Worm (Caenorhabditis elegans): Measurements from ENCODE around the gene col-150.

col-150 gene

ce11 chrV:10333843-10334242, 39.4 kb upstream of the col-150 start:
- TF ChIP-seq hlh-11 (tag; optimal IDR thresholded peaks at IDR 0.05) (peak; percentile 63), dmd-6 (GFP tag; IDR thresholded peaks at IDR 0.05) (peak; percentile 98), lin-39 (tag; optimal IDR thresholded peaks at IDR 0.05) (no peak), nhr-48 (tag; optimal IDR thresholded peaks at IDR 0.05) (peak; percentile 74), nhr-28 (tag; optimal IDR thresholded peaks at IDR 0.05) (peak; percentile 47), tra-1 (GFP tag; IDR thresholded peaks at IDR 0.05) (peak; percentile 58; the same call in 1 of the 2 replicates), dve-1 (tag; optimal IDR thresholded peaks at IDR 0.05; ENCODE audit: insufficient read depth) (peak; percentile 43), nhr-42 (GFP tag; IDR thresholded peaks at IDR 0.05) (no peak), ceh-20 (GFP tag; IDR thresholded peaks at IDR 0.05) (0 out of 2 replicates have a peak, but pooled peaks have one; percentile 21), pqm-1 (tag; optimal IDR thresholded peaks at IDR 0.05) (peak; percentile 20)

- TF ChIP-seq madf-5 (GFP tag; IDR thresholded peaks at IDR 0.05) (no peak), dve-1 (tag; optimal IDR thresholded peaks at IDR 0.05; ENCODE audit: insufficient read depth) (no peak), ztf-7 (tag; optimal IDR thresholded peaks at IDR 0.05) (no peak), lin-1 (GFP tag; IDR thresholded peaks at IDR 0.05) (no peak), lsy-2 (tag; optimal IDR thresholded peaks at IDR 0.05) (no peak), aha-1 (tag) (peak; percentile 19)
Measured at ce11 chrV:10332012-10332411, 37.6 kb upstream of the col-150 start, which contains the start of gene crm-1. crm-1 (minus strand) TSS chrV:10332112.

ce11 chrV:10328080-10328479, 33.6 kb upstream of the col-150 start:
- TF ChIP-seq snpc-1.2 (GFP tag; IDR thresholded peaks at IDR 0.05) (no peak), ceh-28 (tag; optimal IDR thresholded peaks at IDR 0.05) (no peak), F10B5.3 (tag; optimal IDR thresholded peaks at IDR 0.05) (no peak), saeg-2 (GFP tag; IDR thresholded peaks at IDR 0.05) (no peak), ceh-20 (GFP tag; IDR thresholded peaks at IDR 0.05) (0 out of 2 replicates have a peak, but pooled peaks have one; percentile 34), pha-4 (GFP tag; IDR thresholded peaks at IDR 0.05) (no peak), pha-4 (tag; optimal IDR thresholded peaks at IDR 0.05) (peak; percentile 63)

DNA sequence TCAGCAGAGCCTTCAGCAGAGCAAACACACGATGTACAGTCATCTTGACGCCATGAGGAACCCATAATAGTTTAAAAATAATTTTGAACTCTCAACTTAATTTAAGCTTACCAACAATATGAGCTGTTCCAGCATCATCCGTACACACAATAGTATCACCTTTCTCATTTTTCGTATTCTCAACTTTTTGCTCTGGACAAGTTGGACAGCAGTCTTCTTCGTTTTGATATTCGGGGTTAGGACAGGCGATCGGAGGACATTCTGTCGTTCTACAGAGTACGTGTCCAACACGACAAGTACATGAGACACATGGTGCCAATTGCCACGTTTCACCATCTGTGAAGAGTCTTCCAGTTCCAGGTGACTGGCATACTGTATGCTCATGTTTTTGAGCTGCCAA, 29.1 kb upstream of the col-150 start:
- no peak for TF ChIP-seq F26F4.8 (GFP tag; conservative IDR thresholded peaks at IDR 0.05)
- peak in 1 of 2 experiments; percentile 97 for TF ChIP-seq unc-62 (GFP tag; optimal IDR thresholded peaks at IDR 0.05 in 1 of 2)
- no peak for TF ChIP-seq unc-62 (tag; optimal IDR thresholded peaks at IDR 0.05)
- TF ChIP-seq nhr-102 (tag; optimal IDR thresholded peaks at IDR 0.05): no peak

DNA sequence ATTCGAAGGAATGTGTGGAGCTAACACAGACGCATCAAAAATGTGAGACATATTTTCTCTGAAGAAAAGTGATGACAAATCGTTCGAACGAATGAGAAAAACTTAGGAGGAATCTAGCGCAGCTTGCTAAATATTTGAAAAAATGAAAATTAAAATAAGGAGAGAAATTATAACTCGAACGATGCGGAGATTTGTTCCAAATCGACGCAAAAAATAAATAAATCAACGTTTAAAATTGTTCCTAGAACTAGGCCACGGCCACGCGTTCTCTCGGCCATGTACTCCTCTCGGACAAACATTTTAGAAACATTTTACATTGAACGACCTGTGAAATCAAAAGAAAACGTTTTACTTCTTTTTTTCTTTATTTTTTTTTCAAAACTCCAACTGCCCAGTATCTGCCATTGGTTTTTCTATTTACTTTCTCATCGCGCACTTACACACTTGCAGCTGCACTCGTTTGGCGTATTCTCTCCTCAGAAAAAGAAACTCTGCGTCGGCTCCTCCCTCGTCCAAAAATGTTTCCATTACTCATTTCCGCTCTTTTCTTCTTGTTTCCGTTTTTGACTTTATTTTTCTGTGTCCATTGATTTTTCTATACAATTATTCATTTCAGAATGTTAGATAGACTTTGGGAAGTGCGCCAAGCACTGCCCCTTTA, 25.8 kb upstream of the col-150 start, which contains the start of the genes gna-1 and B0024.13:
gna-1 (minus strand) TSS at position 51 of the 661 bp plus-strand sequence.
B0024.13 (plus strand) TSS at position 611 of the 661 bp plus-strand sequence.
- TF ChIP-seq ceh-20 (GFP tag; IDR thresholded peaks at IDR 0.05): no peak
- no peak for TF ChIP-seq Y5F2A.4 (GFP tag; optimal IDR thresholded peaks at IDR 0.05)
- TF ChIP-seq daf-12 (tag; optimal IDR thresholded peaks at IDR 0.05): no peak
- no peak for TF ChIP-seq Y48G9A.11 (GFP tag; IDR thresholded peaks at IDR 0.05)
- TF ChIP-seq ceh-82 (tag; optimal IDR thresholded peaks at IDR 0.05): no peak
- no peak for TF ChIP-seq madf-9 (GFP tag; conservative IDR thresholded peaks at IDR 0.05)
- TF ChIP-seq nhr-76 (tag; optimal IDR thresholded peaks at IDR 0.05): no peak
- TF ChIP-seq nhr-77 (tag; optimal IDR thresholded peaks at IDR 0.05): no peak
- TF ChIP-seq nhr-41 (GFP tag; IDR thresholded peaks at IDR 0.05): no peak
- TF ChIP-seq dpl-1 (GFP tag; optimal IDR thresholded peaks at IDR 0.05): peak; percentile 61
- no peak for TF ChIP-seq R02D3.7 (tag; optimal IDR thresholded peaks at IDR 0.05)
- TF ChIP-seq hlh-11 (tag; optimal IDR thresholded peaks at IDR 0.05): no peak
- no peak for TF ChIP-seq ZK546.5 (tag; optimal IDR thresholded peaks at IDR 0.05)
- no peak for TF ChIP-seq lim-7 (GFP tag; IDR thresholded peaks at IDR 0.05)
- no peak for TF ChIP-seq ztf-7 (tag; optimal IDR thresholded peaks at IDR 0.05)
- no peak for TF ChIP-seq T26A8.4 (GFP tag; IDR thresholded peaks at IDR 0.05)
- TF ChIP-seq mxl-3 (GFP tag; optimal IDR thresholded peaks at IDR 0.05): no peak
- TF ChIP-seq mxl-2 (GFP tag; conservative IDR thresholded peaks at IDR 0.05): no peak
- TF ChIP-seq unc-130 (GFP tag; optimal IDR thresholded peaks at IDR 0.05): peak; percentile 87
- no peak for TF ChIP-seq spr-3 (GFP tag; optimal IDR thresholded peaks at IDR 0.05)
- TF ChIP-seq ceh-32 (tag; optimal IDR thresholded peaks at IDR 0.05; ENCODE audit: poor library complexity): no peak
- no peak for TF ChIP-seq T20F7.1 (GFP tag; optimal IDR thresholded peaks at IDR 0.05)
- no peak for TF ChIP-seq nhr-111 (GFP tag; optimal IDR thresholded peaks at IDR 0.05)

Data from whole organism, L4 larva.